Fruit fly (Drosophila melanogaster) whole organism, embryonic: ENCODE data around the gene RPA1.

ENCODE experiments used
- Asciz ChIP-seq: fragments of 200-800 bp; sonication (Bioruptor generic); optimal IDR thresholded peaks from 2 replicates; lab custom pipeline; 2017; ENCODE audit warnings: missing biosample characterization, mild to moderate bottlenecking, missing genetic modification characterization, missing genetic modification reagents
- CG12104 ChIP-seq: fragments of 200-800 bp; sonication (Bioruptor generic); optimal IDR thresholded peaks from 3 replicates; lab custom pipeline; 2016; ENCODE audit warnings: missing biosample characterization, missing genetic modification characterization
- CG12155 ChIP-seq: fragments of 200-800 bp; sonication (Bioruptor generic); optimal IDR thresholded peaks from 3 replicates; lab custom pipeline; 2016; ENCODE audit warnings: missing biosample characterization, missing genetic modification characterization
- CG12219 ChIP-seq: fragments of 200-800 bp; sonication (Bioruptor generic); optimal IDR thresholded peaks from 3 replicates; lab custom pipeline; 2018; ENCODE audit warnings: missing biosample characterization, mild to moderate bottlenecking, missing genetic modification characterization
- CG12942 ChIP-seq: fragments of 200-800 bp; sonication (Bioruptor generic); optimal IDR thresholded peaks from 3 replicates; lab custom pipeline; 2016; ENCODE audit warnings: missing biosample characterization, missing genetic modification characterization
- CG13775 ChIP-seq: fragments of 200-800 bp; sonication (Bioruptor generic); optimal IDR thresholded peaks from 3 replicates; lab custom pipeline; 2017; ENCODE audit warnings: missing biosample characterization, mild to moderate bottlenecking, missing genetic modification characterization
- CG14710 ChIP-seq: fragments of 200-800 bp; sonication (Bioruptor generic); optimal IDR thresholded peaks from 3 replicates; lab custom pipeline; 2019; ENCODE audit warnings: missing biosample characterization, mild to moderate bottlenecking, missing genetic modification characterization, moderate library complexity
- CG15011 ChIP-seq: fragments of 200-800 bp; sonication (Bioruptor generic); optimal IDR thresholded peaks from 3 replicates; lab custom pipeline; 2018; ENCODE audit warnings: missing biosample characterization, mild to moderate bottlenecking, missing genetic modification characterization
- CG15601 ChIP-seq: fragments of 200-800 bp; sonication (Bioruptor generic); optimal IDR thresholded peaks from 3 replicates; lab custom pipeline; 2019; ENCODE audit warnings: missing biosample characterization, mild to moderate bottlenecking, missing genetic modification characterization, moderate library complexity
- CG17612 ChIP-seq: fragments of 200-800 bp; sonication (Bioruptor generic); IDR thresholded peaks from 2 replicates; pipeline ENCODE4 v1.3.6; 2022; ENCODE audit warnings: missing biosample characterization, missing genetic modification characterization
- CG18599 ChIP-seq: fragments of 200-800 bp; sonication (Bioruptor generic); optimal IDR thresholded peaks from 3 replicates; lab custom pipeline; 2017; ENCODE audit warnings: missing biosample characterization, missing genetic modification characterization, mild to moderate bottlenecking, moderate library complexity, missing genetic modification reagents
- CG18764 ChIP-seq: fragments of 200-800 bp; sonication (Bioruptor generic); optimal IDR thresholded peaks from 3 replicates; lab custom pipeline; 2016; ENCODE audit warnings: missing biosample characterization, missing genetic modification characterization
- CG2129 ChIP-seq: fragments of 200-800 bp; sonication (Bioruptor generic); IDR thresholded peaks from 2 replicates; pipeline ENCODE4 v1.3.6; 2022; ENCODE audit warnings: missing biosample characterization, missing genetic modification characterization; ENCODE audit not compliant: partially characterized antibody
- CG2678 ChIP-seq: fragments of 200-800 bp; sonication (Bioruptor generic); optimal IDR thresholded peaks from 3 replicates; lab custom pipeline; 2019; ENCODE audit warnings: missing biosample characterization, mild to moderate bottlenecking, missing genetic modification characterization, moderate library complexity
- CG2889 ChIP-seq: fragments of 200-800 bp; sonication (Bioruptor generic); IDR thresholded peaks from 3 replicates; pipeline ENCODE4 v1.3.6; 2022; ENCODE audit warnings: missing biosample characterization, missing genetic modification characterization
- CG34224 ChIP-seq: fragments of 200-800 bp; sonication (Bioruptor generic); IDR thresholded peaks from 3 replicates; pipeline ENCODE4 v1.3.6; 2022; ENCODE audit warnings: missing biosample characterization, missing genetic modification characterization; ENCODE audit not compliant: partially characterized antibody
- CG34422 ChIP-seq: fragments of 200-800 bp; sonication (Bioruptor generic); IDR thresholded peaks from 3 replicates; pipeline ENCODE4 v1.3.6; 2022; ENCODE audit warnings: missing biosample characterization, missing genetic modification characterization
- CG43689 ChIP-seq: fragments of 200-800 bp; sonication (Bioruptor generic); IDR thresholded peaks from 2 replicates; pipeline ENCODE4 v1.3.6; 2022; ENCODE audit warnings: missing biosample characterization, missing genetic modification characterization
- CG4707 ChIP-seq: fragments of 200-800 bp; sonication (Bioruptor generic); optimal IDR thresholded peaks from 2 replicates; lab custom pipeline; 2018; ENCODE audit warnings: missing biosample characterization, mild to moderate bottlenecking, missing genetic modification characterization, moderate library complexity
- CG4730 ChIP-seq: fragments of 200-800 bp; sonication (Bioruptor generic); IDR thresholded peaks from 2 replicates; pipeline ENCODE4 v1.3.6; 2022; ENCODE audit warnings: missing biosample characterization, missing genetic modification characterization
- CG6272 ChIP-seq: fragments of 200-800 bp; sonication (Bioruptor generic); IDR thresholded peaks from 2 replicates; pipeline ENCODE4 v1.3.6; 2022; ENCODE audit warnings: missing biosample characterization, missing genetic modification characterization
- CG8388 ChIP-seq: fragments of 200-800 bp; sonication (Bioruptor generic); optimal IDR thresholded peaks from 2 replicates; lab custom pipeline; 2019; ENCODE audit warnings: missing biosample characterization, mild to moderate bottlenecking, missing genetic modification characterization, moderate library complexity
- CG9215 ChIP-seq: fragments of 200-800 bp; sonication (Bioruptor generic); IDR thresholded peaks from 2 replicates; pipeline ENCODE4 v1.3.6; 2022; ENCODE audit warnings: missing biosample characterization, missing genetic modification characterization
- Dfd ChIP-seq, 2 experiments: fragments of >200 bp; optimal IDR thresholded peaks; 2 replicates each; lab custom pipeline; 2017; ENCODE audit warnings: missing biosample characterization in 2 of 2, missing genetic modification characterization in 2 of 2
- ERR ChIP-seq: fragments of 200-800 bp; sonication (Bioruptor generic); optimal IDR thresholded peaks from 2 replicates; lab custom pipeline; 2016; ENCODE audit warnings: missing biosample characterization, missing genetic modification characterization
- Ets65A ChIP-seq: fragments of 200-800 bp; sonication (Bioruptor generic); peaks from one replicate; lab custom pipeline; 2016; ENCODE audit warnings: missing biosample characterization, missing genetic modification characterization
- Ets97D ChIP-seq: fragments of 200-800 bp; sonication (Bioruptor generic); optimal IDR thresholded peaks from 3 replicates; lab custom pipeline; 2016; ENCODE audit warnings: missing biosample characterization, missing genetic modification characterization
- HLHmδ ChIP-seq: fragments of 200-800 bp; sonication (Bioruptor generic); optimal IDR thresholded peaks from 2 replicates; lab custom pipeline; 2018; ENCODE audit warnings: missing biosample characterization, mild to moderate bottlenecking, missing genetic modification characterization, moderate library complexity
- HmgZ ChIP-seq: fragments of 200-800 bp; sonication (Bioruptor generic); optimal IDR thresholded peaks from 2 replicates; lab custom pipeline; 2018; ENCODE audit warnings: missing biosample characterization, mild to moderate bottlenecking, missing genetic modification characterization
- MBD-R2 ChIP-seq: fragments of 200-800 bp; sonication (Bioruptor generic); IDR thresholded peaks from 2 replicates; pipeline ENCODE4 v1.3.6; 2022; ENCODE audit warnings: missing biosample characterization, missing genetic modification characterization
- Mes4 ChIP-seq: fragments of 200-800 bp; sonication (Bioruptor generic); optimal IDR thresholded peaks from 2 replicates; lab custom pipeline; 2016; ENCODE audit warnings: missing biosample characterization, missing genetic modification characterization
- Myb ChIP-seq: fragments of 200-800 bp; sonication (Bioruptor generic); optimal IDR thresholded peaks from 2 replicates; lab custom pipeline; 2016; ENCODE audit warnings: missing biosample characterization, missing genetic modification characterization
- Nf-YC ChIP-seq: fragments of 200-800 bp; optimal IDR thresholded peaks from 3 replicates; lab custom pipeline; 2019; ENCODE audit warnings: missing biosample characterization, mild to moderate bottlenecking, missing genetic modification characterization, moderate library complexity
- Stat92E ChIP-seq, 3 experiments: fragments of >200 bp in 2 of 3; fragments of 200-800 bp in 1 of 3; sonication (Bioruptor generic) in 1 of 3; optimal IDR thresholded peaks; 2 replicates each; lab custom pipeline; 2017 to 2019; ENCODE audit warnings: missing biosample characterization in 3 of 3, missing genetic modification characterization in 3 of 3, mild to moderate bottlenecking in 1 of 3, moderate library complexity in 1 of 3
- Xbp1 ChIP-seq: fragments of 200-800 bp; sonication (Bioruptor generic); optimal IDR thresholded peaks from 3 replicates; lab custom pipeline; 2016; ENCODE audit warnings: missing biosample characterization, mild to moderate bottlenecking, missing genetic modification characterization
- ab ChIP-seq: fragments of 200-800 bp; sonication (Bioruptor generic); optimal IDR thresholded peaks from 2 replicates; lab custom pipeline; 2016; ENCODE audit warnings: missing biosample characterization, missing genetic modification characterization
- ap ChIP-seq: fragments of 200-800 bp; sonication (Bioruptor generic); IDR thresholded peaks from 2 replicates; pipeline ENCODE4 v1.3.6; 2022; ENCODE audit warnings: missing biosample characterization, missing genetic modification characterization
- bbx ChIP-seq: fragments of 200-800 bp; sonication (Bioruptor generic); IDR thresholded peaks from 2 replicates; pipeline ENCODE4 v1.3.6; 2022; ENCODE audit warnings: missing biosample characterization, missing genetic modification characterization; ENCODE audit not compliant: partially characterized antibody
- esg ChIP-seq: fragments of 200-800 bp; sonication (Bioruptor generic); conservative IDR thresholded peaks from 2 replicates; pipeline ENCODE4 v1.3.6; 2022; ENCODE audit warnings: missing biosample characterization, missing genetic modification characterization
- kay ChIP-seq: fragments of 200-800 bp; sonication (Bioruptor generic); optimal IDR thresholded peaks from 2 replicates; lab custom pipeline; 2016; ENCODE audit warnings: missing biosample characterization, missing genetic modification characterization
- mam ChIP-seq: fragments of 200-800 bp; sonication (Bioruptor generic); optimal IDR thresholded peaks from 3 replicates; lab custom pipeline; 2016; ENCODE audit warnings: missing biosample characterization, missing genetic modification characterization
- p53 ChIP-seq: fragments of 200-800 bp; sonication (Bioruptor generic); optimal IDR thresholded peaks from 2 replicates; lab custom pipeline; 2016; ENCODE audit warnings: missing biosample characterization, missing genetic modification characterization
- pzg ChIP-seq: fragments of 200-800 bp; sonication (Bioruptor generic); optimal IDR thresholded peaks from 3 replicates; lab custom pipeline; 2018; ENCODE audit warnings: missing biosample characterization, mild to moderate bottlenecking, missing genetic modification characterization, moderate library complexity
- ro ChIP-seq: fragments of 200-800 bp; sonication (Bioruptor generic); IDR thresholded peaks from 2 replicates; pipeline ENCODE4 v1.3.6; 2022; ENCODE audit warnings: missing biosample characterization, missing genetic modification characterization
- sd ChIP-seq: fragments of 200-800 bp; sonication (Bioruptor generic); optimal IDR thresholded peaks from 3 replicates; lab custom pipeline; 2018; ENCODE audit warnings: missing biosample characterization, mild to moderate bottlenecking, missing genetic modification characterization, moderate library complexity
- ttk ChIP-seq: fragments of 200-800 bp; sonication (Bioruptor generic); IDR thresholded peaks from 2 replicates; pipeline ENCODE4 v2.1.2; 2022; ENCODE audit warnings: missing biosample characterization, missing genetic modification characterization
- twi ChIP-seq: fragments of 200-800 bp; optimal IDR thresholded peaks from 2 replicates; lab custom pipeline; 2019; ENCODE audit warnings: missing biosample characterization, mild to moderate bottlenecking, missing genetic modification characterization, moderate library complexity
- unpg ChIP-seq: fragments of 200-800 bp; sonication (Bioruptor generic); optimal IDR thresholded peaks from 3 replicates; lab custom pipeline; 2018; ENCODE audit warnings: missing biosample characterization, mild to moderate bottlenecking, missing genetic modification characterization, moderate library complexity
- z ChIP-seq: fragments of 200-800 bp; sonication (Bioruptor generic); IDR thresholded peaks from 3 replicates; pipeline ENCODE4 v1.3.6; 2022; ENCODE audit warnings: missing biosample characterization, missing genetic modification characterization
- zen2 ChIP-seq: fragments of 200-800 bp; sonication (Bioruptor generic); IDR thresholded peaks from 3 replicates; pipeline ENCODE4 v1.3.6; 2022; ENCODE audit warnings: missing biosample characterization, missing genetic modification characterization; ENCODE audit not compliant: partially characterized antibody

RPA1 gene

DNA sequence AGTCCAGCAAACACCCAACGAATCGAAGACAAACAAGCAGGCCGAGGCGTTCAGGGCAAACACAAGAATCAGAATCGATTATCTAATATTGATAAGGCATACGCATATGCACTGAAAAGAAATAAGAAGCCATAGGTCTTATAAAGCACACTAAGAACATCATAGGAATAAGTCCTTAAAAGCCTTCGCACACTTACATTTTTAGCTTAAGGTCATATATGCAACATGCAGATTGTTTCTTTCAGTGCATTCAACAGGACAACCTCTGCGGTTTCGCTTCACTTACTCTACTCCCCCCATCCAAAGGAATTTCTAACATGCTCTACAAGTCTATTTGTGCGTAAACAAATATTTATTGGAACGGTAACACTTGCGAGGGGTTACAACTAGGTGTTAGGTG, 51.7 kb downstream of the RPA1 start (continued):
- TF ChIP-seq sd (tag; lab: Kevin White, UChicago) (no peak), pzg (GFP tag; lab: Kevin White, UChicago) (no peak), ro (no peak), bbx (no peak), zen2 (no peak), CG2889 (peak; percentile 58; the same call in 1 of the 3 replicates), mam (no peak), CG6272 (GFP tag; lab: Robert Waterston, UW) (no peak), ERR (no peak), p53 (GFP tag; lab: Kevin White, UChicago) (peak; percentile 3), z (GFP tag; lab: Robert Waterston, UW) (no peak; the same call in 2 of the 3 replicates), twi (tag; lab: Kevin White, UChicago) (peak; percentile 44), unpg (peak; percentile 60), CG18764 (GFP tag; lab: Kevin White, UChicago) (peak; percentile 28), esg (GFP tag; lab: Robert Waterston, UW) (0 out of 2 replicates have a peak, but pooled peaks have one; percentile 16), MBD-R2 (GFP tag; lab: Robert Waterston, UW) (no peak), CG8388 (GFP tag; lab: Kevin White, UChicago) (peak; percentile 64), CG34422 (peak; percentile 46; the same call in 2 of the 3 replicates), ap (GFP tag; lab: Robert Waterston, UW) (peak; percentile 44; the same call in 1 of the 2 replicates), Mes4 (GFP tag; lab: Kevin White, UChicago) (peak; percentile 62), Stat92E (GFP tag; optimal IDR thresholded peaks at IDR 0.05; lab: Kevin White, UChicago) (no peak), CG12155 (GFP tag; lab: Kevin White, UChicago) (no peak), Ets97D (peak; percentile 5), ttk (GFP tag; lab: Robert Waterston, UW) (peak; percentile 24; the same call in 1 of the 2 replicates), Asciz (GFP tag; lab: Kevin White, UChicago) (peak; percentile 43), Ets65A (peak; percentile 89), CG12104 (GFP tag; lab: Kevin White, UChicago) (peak; percentile 21), CG15011 (GFP tag; lab: Kevin White, UChicago) (no peak), HLHmδ (GFP tag; lab: Kevin White, UChicago) (no peak), CG18599 (GFP tag; lab: Kevin White, UChicago) (peak; percentile 25), ab (GFP tag; lab: Kevin White, UChicago) (peak; percentile 31), CG2678 (peak; percentile 69), CG12942 (GFP tag; lab: Kevin White, UChicago) (no peak), kay (no peak), CG4707 (GFP tag; lab: Kevin White, UChicago) (peak; percentile 3), Myb (GFP tag; lab: Kevin White, UChicago) (peak; percentile 46), Xbp1 (GFP tag; lab: Kevin White, UChicago) (peak; percentile 52), CG43689 (no peak), CG14710 (peak; percentile 73), CG9215 (GFP tag; lab: Robert Waterston, UW) (0 out of 2 replicates have a peak, but pooled peaks have one; percentile 5), CG4730 (GFP tag; lab: Robert Waterston, UW) (0 out of 2 replicates have a peak, but pooled peaks have one; percentile 28), CG12219 (GFP tag; lab: Kevin White, UChicago) (no peak), CG34224 (GFP tag; lab: Robert Waterston, UW) (no peak), HmgZ (tag; lab: Kevin White, UChicago) (no peak), Dfd (GFP tag; optimal IDR thresholded peaks at IDR 0.05; lab: Kevin White, UChicago) (no peak), CG17612 (GFP tag; lab: Robert Waterston, UW) (no peak), CG2129 (GFP tag; lab: Robert Waterston, UW) (no peak), CG15601 (tag; lab: Kevin White, UChicago) (peak; percentile 66), Nf-YC (tag; lab: Kevin White, UChicago) (no peak), CG13775 (peak; percentile 53)
